Worm (Caenorhabditis elegans) whole organism, L1 larva: ENCODE data around the gene C17H12.2.

Experiments
- aly-2 ChIP-seq: fragments of 150-350 bp; optimal IDR thresholded peaks from 2 replicates; lab custom pipeline; 2014; ENCODE audit warnings: missing biosample characterization, missing genetic modification characterization
- ama-1 ChIP-seq: fragments of 150-350 bp; optimal IDR thresholded peaks from 2 replicates; lab custom pipeline; 2014
- efl-1 ChIP-seq, 4 experiments: fragments of 150-350 bp; optimal IDR thresholded peaks in 3 of 4; peaks in 1 of 4; 1 replicate in 1 of 4; 2 replicates in 3 of 4; lab custom pipeline; 2014; ENCODE audit warnings: missing biosample characterization in 2 of 4, missing genetic modification characterization in 2 of 4, missing genetic modification reagents in 2 of 4
- elt-3 ChIP-seq, 6 experiments: fragments of 150-350 bp in 1 of 6; sonication (generic microtip); optimal IDR thresholded peaks; 2 replicates each; lab custom pipeline; 2017 to 2018; ENCODE audit warnings: missing biosample characterization in 6 of 6, missing genetic modification characterization in 6 of 6, inconsistent platforms in 1 of 6
- hlh-4 ChIP-seq: sonication (generic microtip); optimal IDR thresholded peaks from 2 replicates; lab custom pipeline; 2016; ENCODE audit warnings: mild to moderate bottlenecking, missing genetic modification characterization, missing compliant biosample characterization
- mep-1 ChIP-seq: fragments of 150-350 bp; optimal IDR thresholded peaks from 2 replicates; lab custom pipeline; 2014; ENCODE audit warnings: missing biosample characterization, missing genetic modification characterization
- nhr-28 ChIP-seq: fragments of 150-350 bp; optimal IDR thresholded peaks from 2 replicates; lab custom pipeline; 2014; ENCODE audit warnings: missing biosample characterization, missing genetic modification characterization
- pag-3 ChIP-seq: sonication (generic microtip); optimal IDR thresholded peaks from 2 replicates; lab custom pipeline; 2017; ENCODE audit warnings: missing genetic modification characterization, mild to moderate bottlenecking, missing compliant biosample characterization, antibody characterized with exemption, borderline replicate concordance; ENCODE audit not compliant: insufficient read depth
- unc-62 ChIP-seq: fragments of 150-350 bp; optimal IDR thresholded peaks from 2 replicates; lab custom pipeline; 2014; ENCODE audit warnings: missing biosample characterization, missing genetic modification reagents, missing genetic modification characterization
- ztf-4 ChIP-seq: fragments of 150-350 bp; optimal IDR thresholded peaks from 2 replicates; lab custom pipeline; 2014; ENCODE audit warnings: missing biosample characterization, missing genetic modification characterization

- TF ChIP-seq ama-1 (lab: Kevin White, UChicago) (no peak), ztf-4 (no peak), nhr-28 (tag; lab: Kevin White, UChicago) (no peak), unc-62 (GFP tag; lab: Kevin White, UChicago) (no peak), efl-1 (optimal IDR thresholded peaks at IDR 0.05; lab: Kevin White, UChicago) (peak; percentile 52 to 58), efl-1 (GFP tag; optimal IDR thresholded peaks at IDR 0.05 in 1 of 2; lab: Kevin White, UChicago) (peak in 1 of 2 experiments; percentile 30), mep-1 (tag; lab: Kevin White, UChicago) (peak; percentile 54), aly-2 (tag; lab: Kevin White, UChicago) (no peak), hlh-4 (tag; lab: Kevin White, UChicago) (no peak), elt-3 (tag; optimal IDR thresholded peaks at IDR 0.05; lab: Kevin White, UChicago) (no peak), pag-3 (no peak)
These were observed 23.0 kb downstream of the C17H12.2 start for ce11 chrIV:6767240-6767639.
